Worm (Caenorhabditis elegans): ENCODE data around the gene sur-7.

Gene sur-7

ce11 chrX:16356341-16356740, 20.0 kb upstream of the sur-7 start:
- TF ChIP-seq dmd-4 (tag; optimal IDR thresholded peaks at IDR 0.05; ENCODE audit: borderline replicate concordance) (no peak), syd-9 (tag; optimal IDR thresholded peaks at IDR 0.05) (no peak)

- TF ChIP-seq unc-55 (GFP tag; optimal IDR thresholded peaks at IDR 0.05) = no peak
- no peak for TF ChIP-seq npax-4 (tag; optimal IDR thresholded peaks at IDR 0.05)
- no peak for TF ChIP-seq pat-9 (tag; optimal IDR thresholded peaks at IDR 0.05)
- no peak for TF ChIP-seq zip-5 (tag; optimal IDR thresholded peaks at IDR 0.05)
- TF ChIP-seq hlh-30 (tag; optimal IDR thresholded peaks at IDR 0.05; ENCODE audit: insufficient read depth) = no peak
- TF ChIP-seq ref-2 (tag; optimal IDR thresholded peaks at IDR 0.05) = no peak
Observed at ce11 chrX:16357531-16357930, 18.9 kb upstream of the sur-7 start.

- TF ChIP-seq unc-42 (tag; optimal IDR thresholded peaks at IDR 0.05) = no peak
- peak; percentile 1 for TF ChIP-seq fkh-10 (GFP tag; optimal IDR thresholded peaks at IDR 0.05)
Observed at ce11 chrX:16361001-16361400, 15.4 kb upstream of the sur-7 start.

- peak; percentile 4 for TF ChIP-seq sdc-2 (tag; optimal IDR thresholded peaks at IDR 0.05)
- TF ChIP-seq fkh-10 (GFP tag; optimal IDR thresholded peaks at IDR 0.05) = peak; percentile 41
- TF ChIP-seq madf-2 (tag; optimal IDR thresholded peaks at IDR 0.05) = no peak
Observed at ce11 chrX:16363637-16364036, 12.8 kb upstream of the sur-7 start.

ce11 chrX:16366508-16366907, 9.9 kb upstream of the sur-7 start:
- TF ChIP-seq fkh-10 (GFP tag; optimal IDR thresholded peaks at IDR 0.05) (peak; percentile 50), ama-1 (optimal IDR thresholded peaks at IDR 0.05) (no peak)

- TF ChIP-seq K02D7.2 (tag; optimal IDR thresholded peaks at IDR 0.05) (no peak), hlh-8 (tag; optimal IDR thresholded peaks at IDR 0.05) (peak; percentile 0)
Observed at ce11 chrX:16366993-16367392, 9.4 kb upstream of the sur-7 start, which contains the start of gene ace-1. Gene ace-1, plus strand, starts transcription at chrX:16367293.

- peak; percentile 92 for TF ChIP-seq fkh-10 (GFP tag; optimal IDR thresholded peaks at IDR 0.05)
- no peak for TF ChIP-seq elt-4 (tag; optimal IDR thresholded peaks at IDR 0.05)
- no peak for TF ChIP-seq pag-3 (tag; optimal IDR thresholded peaks at IDR 0.05; ENCODE audit: borderline replicate concordance)
- no peak for TF ChIP-seq pat-9 (tag; optimal IDR thresholded peaks at IDR 0.05)
- TF ChIP-seq mec-3 (tag; optimal IDR thresholded peaks at IDR 0.05; ENCODE audit: borderline replicate concordance) = no peak
Observed at ce11 chrX:16368969-16369368, 7.4 kb upstream of the sur-7 start.

- peak; percentile 78 for TF ChIP-seq fkh-10 (GFP tag; optimal IDR thresholded peaks at IDR 0.05)
- no peak for TF ChIP-seq ama-1 (optimal IDR thresholded peaks at IDR 0.05)
- no peak for TF ChIP-seq ceh-19 (GFP tag; optimal IDR thresholded peaks at IDR 0.05)
- no peak for TF ChIP-seq ceh-18 (tag; optimal IDR thresholded peaks at IDR 0.05)
Observed at ce11 chrX:16369454-16369853, 6.9 kb upstream of the sur-7 start.

- TF ChIP-seq pros-1 (tag; optimal IDR thresholded peaks at IDR 0.05) (no peak), ztf-16 (tag; optimal IDR thresholded peaks at IDR 0.05) (no peak), unc-55 (GFP tag; optimal IDR thresholded peaks at IDR 0.05) (peak; percentile 5), madf-2 (tag; optimal IDR thresholded peaks at IDR 0.05) (no peak), hlh-15 (tag; optimal IDR thresholded peaks at IDR 0.05) (no peak), ceh-9 (tag; optimal IDR thresholded peaks at IDR 0.05) (no peak), nhr-232 (tag; optimal IDR thresholded peaks at IDR 0.05) (peak; percentile 15), pat-9 (tag; optimal IDR thresholded peaks at IDR 0.05) (peak; percentile 17), ceh-14 (tag; optimal IDR thresholded peaks at IDR 0.05) (no peak), ets-4 (tag; optimal IDR thresholded peaks at IDR 0.05) (no peak), ceh-48 (tag; optimal IDR thresholded peaks at IDR 0.05) (no peak), hlh-30 (tag; optimal IDR thresholded peaks at IDR 0.05; ENCODE audit: insufficient read depth) (no peak), tbx-2 (tag; optimal IDR thresholded peaks at IDR 0.05) (no peak), K02D7.2 (tag; optimal IDR thresholded peaks at IDR 0.05) (no peak), F13H6.1 (tag; optimal IDR thresholded peaks at IDR 0.05) (no peak), che-1 (tag; optimal IDR thresholded peaks at IDR 0.05) (peak; percentile 17), hlh-8 (tag; optimal IDR thresholded peaks at IDR 0.05) (no peak), hlh-13 (GFP tag; optimal IDR thresholded peaks at IDR 0.05) (no peak), Y22D7AL.16 (tag; optimal IDR thresholded peaks at IDR 0.05) (no peak), ahr-1 (tag; optimal IDR thresholded peaks at IDR 0.05) (no peak), nhr-11 (tag; optimal IDR thresholded peaks at IDR 0.05) (no peak), sdc-2 (tag; optimal IDR thresholded peaks at IDR 0.05) (peak; percentile 46), mec-3 (tag; optimal IDR thresholded peaks at IDR 0.05; ENCODE audit: borderline replicate concordance) (no peak), T23F11.4 (GFP tag; optimal IDR thresholded peaks at IDR 0.05) (no peak)
Observed at ce11 chrX:16377903-16378302, 1.5 kb downstream of the sur-7 start.

All from whole organism, late embryonic.